Fruit fly (Drosophila melanogaster): ENCODE results near the gene kud.

Gene kud

DNA sequence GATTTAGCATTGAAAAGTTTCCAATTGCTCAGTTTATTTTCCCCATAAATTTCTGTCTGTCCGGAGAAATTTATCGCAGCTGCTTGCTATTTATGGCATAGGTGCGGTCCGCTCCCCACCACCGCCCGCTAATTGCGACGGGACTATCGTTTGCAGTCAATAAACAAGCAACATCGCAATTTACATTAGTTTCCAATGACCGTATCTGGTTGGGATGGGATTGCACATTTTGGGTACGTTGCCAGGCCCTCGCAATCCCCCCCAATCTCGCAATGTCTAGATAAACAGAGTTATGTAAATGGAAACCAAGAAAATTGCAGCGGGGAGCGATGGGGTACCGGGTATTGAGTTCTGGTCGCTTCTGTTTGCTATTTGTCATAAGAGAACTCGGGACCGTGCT is 40.2 kb downstream of the kud start, which contains the start of gene nudC:
Gene nudC (plus strand): TSS at position 368 of the 400 bp plus-strand sequence.
- no peak for TF ChIP-seq CG32121 (GFP tag; IDR thresholded peaks at IDR 0.05)
- TF ChIP-seq Pif1B (GFP tag; optimal IDR thresholded peaks at IDR 0.05): no peak
- no peak for TF ChIP-seq CG4496 (GFP tag; IDR thresholded peaks at IDR 0.05)
- TF ChIP-seq Ets98B (GFP tag; IDR thresholded peaks at IDR 0.05): no peak
- no peak for TF ChIP-seq CG8159 (tag; optimal IDR thresholded peaks at IDR 0.05)
- no peak for TF ChIP-seq gl (tag; optimal IDR thresholded peaks at IDR 0.05)
- TF ChIP-seq fd96Ca (GFP tag; IDR thresholded peaks at IDR 0.05): no peak
- TF ChIP-seq Pif1A (GFP tag; optimal IDR thresholded peaks at IDR 0.05): no peak
- no peak for TF ChIP-seq CG9948 (tag; optimal IDR thresholded peaks at IDR 0.05)
- no peak for TF ChIP-seq EcR (GFP tag; optimal IDR thresholded peaks at IDR 0.05)
- no peak for TF ChIP-seq CG34367 (tag; optimal IDR thresholded peaks at IDR 0.05)
- no peak for TF ChIP-seq CG13204 (GFP tag; optimal IDR thresholded peaks at IDR 0.05)
- no peak for TF ChIP-seq CG17806 (tag; optimal IDR thresholded peaks at IDR 0.05)
- no peak for TF ChIP-seq CG8301 (tag; optimal IDR thresholded peaks at IDR 0.05)
- TF ChIP-seq CG10348 (GFP tag; IDR thresholded peaks at IDR 0.05): no peak
- TF ChIP-seq CG12605 (GFP tag; IDR thresholded peaks at IDR 0.05): no peak
- no peak for TF ChIP-seq Snoo (tag; optimal IDR thresholded peaks at IDR 0.05)
- no peak for TF ChIP-seq CG15710 (tag; optimal IDR thresholded peaks at IDR 0.05)

DNA sequence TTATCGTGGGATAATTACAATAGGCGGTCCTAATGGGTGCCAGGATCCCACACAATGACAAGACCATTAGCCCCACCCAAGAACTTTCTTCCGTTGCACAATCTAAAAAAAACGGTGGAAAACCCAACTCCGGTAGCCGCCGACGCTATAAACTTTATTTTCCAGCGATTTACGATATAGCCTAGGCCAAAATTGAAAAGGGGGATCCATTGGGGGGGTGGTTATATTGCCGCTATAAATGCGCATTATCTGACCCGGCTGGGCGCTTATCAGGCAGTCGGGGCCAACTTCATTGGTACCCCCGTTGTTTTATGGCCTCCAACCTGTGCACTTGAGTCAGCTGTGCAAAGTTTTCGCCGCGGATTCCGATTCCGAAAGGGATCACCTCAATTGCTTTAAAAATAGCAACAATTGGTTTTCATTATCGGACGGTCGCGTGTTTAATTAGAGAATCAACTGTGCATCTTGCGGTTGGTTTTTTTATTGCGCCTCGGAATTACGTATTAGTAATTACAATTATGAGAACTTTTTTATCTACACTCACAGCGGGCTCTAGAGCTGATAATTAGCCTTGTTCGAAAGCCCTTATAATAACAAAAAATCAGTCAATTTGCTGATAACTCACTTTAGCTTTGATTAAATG is 41.0 kb downstream of the kud start:
- peak; percentile 59; the same call in 2 of the 3 replicates for TF ChIP-seq CG4496 (GFP tag; IDR thresholded peaks at IDR 0.05)
- TF ChIP-seq CG34367 (tag; optimal IDR thresholded peaks at IDR 0.05): no peak
- TF ChIP-seq EcR (GFP tag; optimal IDR thresholded peaks at IDR 0.05): peak; percentile 29
- no peak for TF ChIP-seq gl (tag; optimal IDR thresholded peaks at IDR 0.05)
- peak; percentile 57; the same call in 1 of the 3 replicates for TF ChIP-seq fd96Ca (GFP tag; IDR thresholded peaks at IDR 0.05)

DNA sequence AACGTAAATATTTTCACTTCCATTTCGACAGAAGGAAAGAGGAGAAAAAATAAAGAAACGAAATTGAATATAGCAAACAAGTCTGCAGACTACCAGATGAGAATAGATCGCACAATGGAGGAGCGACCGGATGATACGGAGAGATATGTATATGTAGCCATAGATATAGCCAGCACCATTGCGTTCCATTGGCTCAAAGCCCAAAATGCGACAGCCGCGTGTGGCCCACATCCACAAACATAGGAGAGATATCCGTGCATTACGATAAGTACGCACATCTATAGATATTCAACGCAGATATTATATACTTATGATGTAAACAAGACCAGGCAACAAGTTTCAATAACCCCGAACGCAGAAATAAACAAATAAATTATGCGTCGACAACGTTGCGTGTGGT is 41.5 kb downstream of the kud start:
- TF ChIP-seq CG12605 (GFP tag; IDR thresholded peaks at IDR 0.05) (no peak), rn (GFP tag; IDR thresholded peaks at IDR 0.05) (no peak), Ets98B (GFP tag; IDR thresholded peaks at IDR 0.05) (no peak), CG17806 (tag; optimal IDR thresholded peaks at IDR 0.05) (peak; percentile 0), CG34367 (tag; optimal IDR thresholded peaks at IDR 0.05) (no peak), Snoo (tag; optimal IDR thresholded peaks at IDR 0.05) (no peak), EcR (GFP tag; optimal IDR thresholded peaks at IDR 0.05) (peak; percentile 67), Pif1A (GFP tag; optimal IDR thresholded peaks at IDR 0.05) (no peak), CG13204 (GFP tag; optimal IDR thresholded peaks at IDR 0.05) (no peak), CG32121 (GFP tag; IDR thresholded peaks at IDR 0.05) (no peak), CG8301 (tag; optimal IDR thresholded peaks at IDR 0.05) (no peak), CG10348 (GFP tag; IDR thresholded peaks at IDR 0.05) (no peak), Pif1B (GFP tag; optimal IDR thresholded peaks at IDR 0.05) (no peak), CG15710 (tag; optimal IDR thresholded peaks at IDR 0.05) (no peak), fd96Ca (GFP tag; IDR thresholded peaks at IDR 0.05) (no peak), CG14655 (GFP tag; optimal IDR thresholded peaks at IDR 0.05) (peak; percentile 22), CG8159 (tag; optimal IDR thresholded peaks at IDR 0.05) (no peak), D1 (tag; optimal IDR thresholded peaks at IDR 0.05) (no peak), CG9948 (tag; optimal IDR thresholded peaks at IDR 0.05) (no peak), gl (tag; optimal IDR thresholded peaks at IDR 0.05) (peak; percentile 38), CG4496 (GFP tag; IDR thresholded peaks at IDR 0.05) (no peak)

DNA sequence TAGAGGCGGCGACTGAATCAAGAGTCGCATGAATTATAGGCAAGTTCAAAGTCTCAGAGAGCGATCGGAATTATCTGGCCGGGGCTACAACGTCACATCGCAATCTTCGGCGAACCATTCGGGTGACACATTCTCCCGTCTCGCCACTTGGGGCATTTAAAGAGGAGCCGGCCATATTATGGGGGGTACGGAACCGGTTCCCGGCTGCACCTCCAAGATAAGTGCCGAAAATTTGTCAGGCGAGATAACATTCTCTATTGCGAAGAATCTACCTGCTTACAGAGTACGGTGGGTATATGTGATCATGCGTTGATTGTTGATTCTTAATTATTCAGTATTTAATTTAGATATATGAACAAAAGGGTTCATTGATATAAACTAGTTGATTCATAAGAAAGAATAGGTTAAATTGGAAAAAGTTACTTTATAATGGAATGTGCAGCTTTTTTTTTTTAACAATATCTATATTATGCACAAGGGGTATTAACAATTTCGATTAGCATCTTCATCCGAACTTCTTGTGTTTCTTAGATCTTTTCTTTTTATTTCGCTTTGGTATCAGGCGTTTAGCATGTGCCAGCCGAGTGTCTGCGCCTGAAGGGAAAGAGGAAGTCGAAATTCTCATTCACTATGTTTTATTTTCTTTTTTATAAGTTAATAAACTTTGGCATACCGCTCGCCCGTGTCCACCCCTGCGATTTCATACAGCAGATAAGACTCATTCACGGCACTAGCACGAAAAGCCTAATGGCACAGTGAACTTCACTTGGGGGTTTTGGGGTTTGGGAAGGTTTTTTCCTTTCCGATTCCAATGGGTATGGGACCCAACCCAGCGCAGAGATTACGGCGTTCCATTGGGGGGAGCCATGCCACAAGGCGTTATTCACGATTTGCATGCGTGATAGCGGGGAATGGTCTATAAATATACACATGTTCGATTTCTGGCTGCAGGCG is 43.0 kb downstream of the kud start:
- TF ChIP-seq CG9948 (tag; optimal IDR thresholded peaks at IDR 0.05): no peak
- TF ChIP-seq D1 (tag; optimal IDR thresholded peaks at IDR 0.05): no peak
- peak; percentile 51; the same call in 1 of the 2 replicates for TF ChIP-seq CG32121 (GFP tag; IDR thresholded peaks at IDR 0.05)
- TF ChIP-seq CG34367 (tag; optimal IDR thresholded peaks at IDR 0.05): peak; percentile 13
- peak; percentile 52 for TF ChIP-seq CG14655 (GFP tag; optimal IDR thresholded peaks at IDR 0.05)
- no peak for TF ChIP-seq rn (GFP tag; IDR thresholded peaks at IDR 0.05)
- TF ChIP-seq gl (tag; optimal IDR thresholded peaks at IDR 0.05): peak; percentile 46
- peak; percentile 1 for TF ChIP-seq Snoo (tag; optimal IDR thresholded peaks at IDR 0.05)
- 0 out of 2 replicates have a peak, but pooled peaks have one; percentile 19 for TF ChIP-seq CG12605 (GFP tag; IDR thresholded peaks at IDR 0.05)
- TF ChIP-seq CG4496 (GFP tag; IDR thresholded peaks at IDR 0.05): peak; percentile 27; the same call in 1 of the 3 replicates
- peak; percentile 28 for TF ChIP-seq CG8301 (tag; optimal IDR thresholded peaks at IDR 0.05)
- peak; percentile 6 for TF ChIP-seq CG13204 (GFP tag; optimal IDR thresholded peaks at IDR 0.05)
- peak; percentile 10 for TF ChIP-seq EcR (GFP tag; optimal IDR thresholded peaks at IDR 0.05)

DNA sequence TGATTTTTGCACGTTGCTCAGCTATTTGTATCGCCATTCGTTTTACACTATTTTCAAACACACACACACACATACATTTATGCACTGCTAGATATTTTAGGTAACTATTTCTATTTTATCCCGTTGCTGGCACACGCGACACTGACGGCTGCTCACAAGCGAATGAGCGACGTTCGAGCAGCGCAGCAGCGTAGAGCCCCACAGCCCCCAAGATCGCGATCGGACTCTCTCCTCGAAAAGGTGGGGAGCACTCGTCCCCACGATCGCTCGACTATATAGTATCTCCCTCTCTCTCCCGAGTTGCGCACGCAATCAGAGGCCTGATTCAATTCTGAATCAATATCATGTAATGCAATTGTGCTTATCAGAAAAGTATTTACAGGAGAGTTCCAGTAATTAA is 44.8 kb downstream of the kud start:
- TF ChIP-seq Pif1B (GFP tag; optimal IDR thresholded peaks at IDR 0.05) (peak; percentile 59), Snoo (tag; optimal IDR thresholded peaks at IDR 0.05) (peak; percentile 23), CG14655 (GFP tag; optimal IDR thresholded peaks at IDR 0.05) (no peak), rn (GFP tag; IDR thresholded peaks at IDR 0.05) (no peak), CG13204 (GFP tag; optimal IDR thresholded peaks at IDR 0.05) (peak; percentile 50), CG17806 (tag; optimal IDR thresholded peaks at IDR 0.05) (no peak), CG8301 (tag; optimal IDR thresholded peaks at IDR 0.05) (no peak), Ets98B (GFP tag; IDR thresholded peaks at IDR 0.05) (peak; percentile 77), CG10348 (GFP tag; IDR thresholded peaks at IDR 0.05) (no peak), CG8159 (tag; optimal IDR thresholded peaks at IDR 0.05) (peak; percentile 9), gl (tag; optimal IDR thresholded peaks at IDR 0.05) (peak; percentile 41), CG34367 (tag; optimal IDR thresholded peaks at IDR 0.05) (no peak), CG4496 (GFP tag; IDR thresholded peaks at IDR 0.05) (peak; percentile 77), CG9948 (tag; optimal IDR thresholded peaks at IDR 0.05) (no peak), CG32121 (GFP tag; IDR thresholded peaks at IDR 0.05) (peak; percentile 75), CG12605 (GFP tag; IDR thresholded peaks at IDR 0.05) (peak; percentile 68), D1 (tag; optimal IDR thresholded peaks at IDR 0.05) (no peak), Pif1A (GFP tag; optimal IDR thresholded peaks at IDR 0.05) (peak; percentile 41), fd96Ca (GFP tag; IDR thresholded peaks at IDR 0.05) (0 out of 3 replicates have a peak, but pooled peaks have one; percentile 6), CG15710 (tag; optimal IDR thresholded peaks at IDR 0.05) (no peak), EcR (GFP tag; optimal IDR thresholded peaks at IDR 0.05) (peak; percentile 27)

All from whole organism, pupa.